Worm (Caenorhabditis elegans) whole organism, L2 larva: ENCODE measurements around the gene enol-1.

Experiments
- F13H6.1 ChIP-seq: sonication (generic microtip); optimal IDR thresholded peaks from 2 replicates; lab custom pipeline; 2016; ENCODE audit warnings: missing genetic modification characterization, missing compliant biosample characterization
- R02D3.7 ChIP-seq: fragments of 150-350 bp; optimal IDR thresholded peaks from 2 replicates; lab custom pipeline; 2014; ENCODE audit warnings: missing biosample characterization, missing genetic modification characterization
- Y55F3AM.14 ChIP-seq: fragments of 200-800 bp; sonication (Bioruptor generic); optimal IDR thresholded peaks from 2 replicates; lab custom pipeline; 2018; ENCODE audit warnings: mild to moderate bottlenecking, missing genetic modification characterization, missing compliant biosample characterization
- ZK546.5 ChIP-seq: sonication (generic microtip); optimal IDR thresholded peaks from 2 replicates; lab custom pipeline; 2017; ENCODE audit warnings: missing biosample characterization, missing genetic modification characterization
- alr-1 ChIP-seq: fragments of 150-350 bp; optimal IDR thresholded peaks from 2 replicates; lab custom pipeline; 2014; ENCODE audit warnings: missing biosample characterization, missing genetic modification characterization
- aly-2 ChIP-seq: fragments of 150-350 bp; optimal IDR thresholded peaks from 2 replicates; lab custom pipeline; 2014; ENCODE audit warnings: missing biosample characterization, missing genetic modification characterization
- blmp-1 ChIP-seq: sonication (generic microtip); optimal IDR thresholded peaks from 2 replicates; lab custom pipeline; 2017; ENCODE audit warnings: missing genetic modification characterization, mild to moderate bottlenecking, missing compliant biosample characterization, antibody characterized with exemption, moderate library complexity; ENCODE audit not compliant: insufficient read depth
- ceh-16 ChIP-seq: fragments of 150-350 bp; optimal IDR thresholded peaks from 2 replicates; lab custom pipeline; 2014; ENCODE audit warnings: missing biosample characterization, missing genetic modification characterization
- crh-2 ChIP-seq: sonication (generic microtip); optimal IDR thresholded peaks from 2 replicates; lab custom pipeline; 2017; ENCODE audit warnings: missing biosample characterization, missing genetic modification characterization
- dmd-4 ChIP-seq: sonication (generic microtip); optimal IDR thresholded peaks from 2 replicates; lab custom pipeline; 2017; ENCODE audit warnings: missing biosample characterization, missing genetic modification characterization
- egl-27 ChIP-seq: sonication (generic microtip); optimal IDR thresholded peaks from 3 replicates; lab custom pipeline; 2017; ENCODE audit warnings: missing biosample characterization, missing genetic modification reagents, missing genetic modification characterization
- elt-1 ChIP-seq: fragments of 150-350 bp; optimal IDR thresholded peaks from 2 replicates; lab custom pipeline; 2014; ENCODE audit warnings: missing biosample characterization, missing genetic modification characterization
- fos-1 ChIP-seq: fragments of 150-350 bp; optimal IDR thresholded peaks from 2 replicates; lab custom pipeline; 2014; ENCODE audit warnings: missing biosample characterization, missing genetic modification characterization
- gmeb-1 ChIP-seq: fragments of 150-350 bp; optimal IDR thresholded peaks from 2 replicates; lab custom pipeline; 2014; ENCODE audit warnings: missing biosample characterization, missing genetic modification characterization
- lin-13 ChIP-seq: fragments of 150-350 bp; optimal IDR thresholded peaks from 2 replicates; lab custom pipeline; 2014; ENCODE audit warnings: missing biosample characterization, missing genetic modification reagents, missing genetic modification characterization
- mab-5 ChIP-seq: fragments of 150-350 bp; optimal IDR thresholded peaks from 2 replicates; lab custom pipeline; 2014; ENCODE audit warnings: missing biosample characterization, missing genetic modification characterization
- mdl-1 ChIP-seq, 2 experiments: fragments of 150-350 bp in 1 of 2; sonication (generic microtip) in 1 of 2; optimal IDR thresholded peaks; 2 replicates each; lab custom pipeline; 2017; ENCODE audit warnings: missing biosample characterization in 2 of 2, missing genetic modification characterization in 2 of 2
- nhr-10 ChIP-seq: sonication (generic microtip); optimal IDR thresholded peaks from 2 replicates; lab custom pipeline; 2017; ENCODE audit warnings: missing biosample characterization, missing genetic modification characterization
- nhr-12 ChIP-seq: fragments of 150-350 bp; optimal IDR thresholded peaks from 2 replicates; lab custom pipeline; 2014; ENCODE audit warnings: missing biosample characterization, missing genetic modification characterization
- nhr-129 ChIP-seq: fragments of 150-350 bp; optimal IDR thresholded peaks from 2 replicates; lab custom pipeline; 2014; ENCODE audit warnings: missing biosample characterization, missing genetic modification characterization
- nhr-21 ChIP-seq: fragments of 150-350 bp; optimal IDR thresholded peaks from 2 replicates; lab custom pipeline; 2014; ENCODE audit warnings: missing biosample characterization, missing genetic modification characterization
- nhr-237 ChIP-seq: fragments of 150-350 bp; optimal IDR thresholded peaks from 2 replicates; lab custom pipeline; 2014; ENCODE audit warnings: missing biosample characterization, missing genetic modification characterization
- nhr-25 ChIP-seq: fragments of 150-350 bp; sonication (generic microtip); optimal IDR thresholded peaks from 3 replicates; lab custom pipeline; 2014; ENCODE audit warnings: missing biosample characterization, missing genetic modification characterization
- nhr-77 ChIP-seq: fragments of 150-350 bp; optimal IDR thresholded peaks from 2 replicates; lab custom pipeline; 2014; ENCODE audit warnings: missing biosample characterization, missing genetic modification characterization
- sem-4 ChIP-seq: fragments of 150-350 bp; optimal IDR thresholded peaks from 2 replicates; lab custom pipeline; 2014; ENCODE audit warnings: missing biosample characterization, missing genetic modification reagents, missing genetic modification characterization
- skn-1 ChIP-seq: sonication (generic microtip); optimal IDR thresholded peaks from 2 replicates; lab custom pipeline; 2017; ENCODE audit warnings: missing biosample characterization, missing genetic modification characterization
- sma-3 ChIP-seq: sonication (generic microtip); optimal IDR thresholded peaks from 2 replicates; lab custom pipeline; 2016; ENCODE audit warnings: missing genetic modification reagents, missing genetic modification characterization, missing compliant biosample characterization
- sma-9 ChIP-seq, 2 experiments: fragments of 150-350 bp in 1 of 2; sonication (generic microtip) in 1 of 2; optimal IDR thresholded peaks; 2 replicates each; lab custom pipeline; 2014 to 2016; ENCODE audit warnings: missing genetic modification characterization in 2 of 2, mild to moderate bottlenecking in 1 of 2, missing biosample characterization in 1 of 2, missing compliant biosample characterization in 1 of 2, missing genetic modification reagents in 1 of 2, moderate library complexity in 1 of 2
- snpc-4 ChIP-seq: fragments of 150-350 bp; optimal IDR thresholded peaks from 2 replicates; lab custom pipeline; 2014; ENCODE audit warnings: missing biosample characterization, missing genetic modification characterization
- unc-39 ChIP-seq: fragments of 150-350 bp; optimal IDR thresholded peaks from 2 replicates; lab custom pipeline; 2014; ENCODE audit warnings: missing biosample characterization, missing genetic modification characterization
- zag-1 ChIP-seq: fragments of 150-350 bp; optimal IDR thresholded peaks from 2 replicates; lab custom pipeline; 2014; ENCODE audit warnings: missing biosample characterization, missing genetic modification characterization
- ztf-1 ChIP-seq: fragments of 200-800 bp; sonication (Bioruptor generic); conservative IDR thresholded peaks from 2 replicates; pipeline ENCODE4 v1.3.6; 2022; ENCODE audit warnings: missing genetic modification characterization, missing compliant biosample characterization
- ztf-11 ChIP-seq: sonication (generic microtip); optimal IDR thresholded peaks from 2 replicates; lab custom pipeline; 2017; ENCODE audit warnings: missing biosample characterization, missing genetic modification characterization

Gene enol-1

DNA sequence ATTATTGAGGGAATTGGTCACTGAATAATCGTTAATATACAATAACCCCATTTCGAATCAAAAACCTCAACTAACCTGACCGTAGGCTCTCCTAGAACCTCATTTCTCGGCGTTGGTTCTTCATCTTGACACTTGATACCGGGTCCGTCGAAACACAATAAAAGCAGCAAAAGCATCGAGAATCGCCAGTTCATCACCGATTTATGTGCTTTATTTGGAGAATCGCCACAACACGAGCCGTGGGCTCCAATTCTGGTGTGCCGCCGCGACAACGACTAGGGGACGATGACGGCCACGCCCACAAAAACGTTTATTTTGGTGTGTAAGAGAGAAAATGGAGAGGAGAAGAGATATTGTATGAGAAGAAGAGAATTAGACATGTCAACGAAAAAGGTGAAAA is 16.6 kb downstream of the enol-1 start, which contains the start of gene cutl-15:
cutl-15 (minus strand) TSS at position 298 of the 400 bp plus-strand sequence.
- TF ChIP-seq lin-13 (GFP tag; lab: Kevin White, UChicago) (no peak), sem-4 (tag; lab: Kevin White, UChicago) (no peak), sma-3 (no peak), aly-2 (tag; lab: Kevin White, UChicago) (no peak), skn-1 (tag; lab: Kevin White, UChicago) (no peak), fos-1 (tag; lab: Kevin White, UChicago) (no peak), ZK546.5 (no peak), snpc-4 (tag; lab: Kevin White, UChicago) (no peak), elt-1 (tag; lab: Kevin White, UChicago) (no peak)
- TF ChIP-seq, all 48 proteins: peak for 0

DNA sequence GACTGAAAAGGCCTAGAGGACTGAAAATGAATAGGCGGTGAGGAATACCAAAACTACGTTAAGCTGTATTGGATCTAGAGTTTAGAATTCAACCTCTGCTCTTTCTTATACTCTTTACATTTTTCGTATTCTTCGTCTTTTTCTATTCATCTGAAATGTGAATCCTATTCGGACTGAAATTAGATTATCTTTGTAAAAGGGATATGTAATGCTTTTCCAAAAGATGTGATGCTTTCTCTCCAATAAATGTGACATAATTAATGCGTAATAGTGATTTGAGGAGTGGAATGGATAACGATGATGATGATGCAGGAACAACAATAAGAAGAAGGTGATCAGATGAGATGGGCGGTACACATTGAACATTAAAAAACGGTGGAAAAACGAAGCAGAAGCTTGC is 17.8 kb downstream of the enol-1 start:
- TF ChIP-seq ceh-16 (tag; lab: Kevin White, UChicago), result no peak
- no peak for TF ChIP-seq ztf-1 (GFP tag; lab: Robert Waterston, UW)
- TF ChIP-seq zag-1 (tag; lab: Kevin White, UChicago), result no peak
- TF ChIP-seq nhr-237 (tag; lab: Kevin White, UChicago), result no peak
- no peak for TF ChIP-seq nhr-129 (tag; lab: Kevin White, UChicago)
- TF ChIP-seq F13H6.1 (tag; lab: Kevin White, UChicago), result no peak
- no peak for TF ChIP-seq nhr-77
- TF ChIP-seq unc-39 (tag; lab: Kevin White, UChicago), result no peak
- no peak for TF ChIP-seq nhr-10 (tag; lab: Kevin White, UChicago)
- no peak for TF ChIP-seq sma-9 (GFP tag; optimal IDR thresholded peaks at IDR 0.05; lab: Kevin White, UChicago)
- TF ChIP-seq sma-9 (tag; optimal IDR thresholded peaks at IDR 0.05; lab: Kevin White, UChicago), result no peak
- TF ChIP-seq nhr-12 (tag; lab: Kevin White, UChicago), result no peak
- no peak for TF ChIP-seq nhr-21 (tag; lab: Kevin White, UChicago)
- TF ChIP-seq dmd-4, result no peak
- no peak for TF ChIP-seq mdl-1 (tag; optimal IDR thresholded peaks at IDR 0.05; lab: Kevin White, UChicago)
- no peak for TF ChIP-seq aly-2 (tag; lab: Kevin White, UChicago)
- TF ChIP-seq R02D3.7 (tag; lab: Kevin White, UChicago), result no peak
- TF ChIP-seq alr-1 (tag; lab: Kevin White, UChicago), result no peak
- TF ChIP-seq egl-27 (tag; lab: Kevin White, UChicago), result no peak
- no peak for TF ChIP-seq skn-1 (tag; lab: Kevin White, UChicago)
- no peak for TF ChIP-seq Y55F3AM.14

DNA sequence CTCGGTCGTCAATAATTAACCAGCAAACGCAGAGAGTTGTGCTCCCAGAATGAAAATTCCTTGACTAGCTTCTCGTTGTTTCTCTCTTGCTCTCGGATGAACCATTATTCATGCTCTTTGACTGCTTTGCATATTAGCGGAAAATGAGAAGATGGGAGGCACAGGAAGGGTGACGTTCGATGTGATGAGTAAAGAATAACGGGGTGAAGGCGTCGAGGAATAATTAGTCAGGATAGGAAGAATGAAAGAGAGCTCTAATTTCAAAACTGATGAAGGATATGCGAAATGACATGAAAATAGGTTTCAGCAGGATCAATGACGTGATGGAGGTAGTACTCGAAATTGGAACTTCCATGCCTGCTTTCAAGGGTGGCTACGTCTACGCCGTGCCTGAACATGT is 20.5 kb downstream of the enol-1 start:
- TF ChIP-seq sma-3 (no peak), gmeb-1 (tag; lab: Kevin White, UChicago) (no peak), nhr-237 (tag; lab: Kevin White, UChicago) (no peak), mab-5 (tag; lab: Kevin White, UChicago) (no peak), ztf-11 (no peak)
- TF ChIP-seq, all 48 proteins: peak for 0

DNA sequence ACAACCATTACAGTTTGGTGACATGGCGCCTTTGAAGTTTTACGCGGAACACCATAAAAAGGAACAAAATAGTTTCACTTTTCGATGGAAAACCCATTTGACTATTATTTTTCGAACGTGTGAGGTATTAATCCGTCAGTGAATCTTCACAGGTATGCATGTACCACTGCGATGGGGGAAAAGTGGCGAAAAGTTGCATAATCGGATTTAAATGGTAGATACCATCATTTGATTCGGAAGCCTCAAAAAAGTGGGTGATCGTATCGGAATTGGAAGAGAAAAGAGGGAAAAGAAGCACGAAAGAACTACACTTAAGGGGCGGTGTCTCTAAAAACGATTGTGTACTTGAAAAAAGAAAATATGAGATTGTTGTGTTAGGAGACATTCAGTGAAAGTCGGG is 22.9 kb downstream of the enol-1 start:
- TF ChIP-seq sem-4 (tag; lab: Kevin White, UChicago) (no peak), elt-1 (tag; lab: Kevin White, UChicago) (peak; percentile 22)

DNA sequence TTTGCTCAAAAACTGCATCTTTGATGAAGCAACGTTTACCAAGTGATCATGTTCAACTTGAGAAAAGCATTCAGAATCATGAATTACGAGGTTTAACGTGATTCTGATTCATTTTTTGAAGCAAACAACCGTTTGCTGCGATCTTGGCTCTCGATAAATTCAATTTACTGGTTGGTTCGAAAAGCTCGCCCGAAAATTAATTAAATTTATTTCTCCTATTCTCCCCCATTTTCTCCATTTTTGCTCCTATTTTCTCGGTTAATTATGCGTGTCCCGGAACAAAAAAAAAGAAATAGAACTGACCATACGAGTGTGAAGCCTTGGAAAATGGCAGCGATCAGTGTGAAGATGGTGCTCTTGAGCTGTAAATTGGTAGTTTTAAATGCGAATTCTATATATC is 26.1 kb downstream of the enol-1 start:
- TF ChIP-seq blmp-1 (no peak), nhr-77 (no peak), unc-39 (tag; lab: Kevin White, UChicago) (no peak), R02D3.7 (tag; lab: Kevin White, UChicago) (no peak), ceh-16 (tag; lab: Kevin White, UChicago) (no peak), sma-3 (no peak), skn-1 (tag; lab: Kevin White, UChicago) (no peak), crh-2 (no peak), nhr-21 (tag; lab: Kevin White, UChicago) (no peak), nhr-237 (tag; lab: Kevin White, UChicago) (no peak), nhr-10 (tag; lab: Kevin White, UChicago) (no peak), nhr-25 (tag; lab: Kevin White, UChicago) (no peak), snpc-4 (tag; lab: Kevin White, UChicago) (no peak), ZK546.5 (no peak), nhr-129 (tag; lab: Kevin White, UChicago) (no peak), mdl-1 (tag; optimal IDR thresholded peaks at IDR 0.05; lab: Kevin White, UChicago) (no peak)
